Worm (Caenorhabditis elegans) whole organism, late embryonic: Measurements from ENCODE around the gene mgl-1.

Experiments
- pha-4 ChIP-seq: fragments of 150-350 bp; optimal IDR thresholded peaks from 2 replicates; lab custom pipeline; 2018; ENCODE audit warnings: missing biosample characterization, missing genetic modification reagents, missing genetic modification characterization
- tbx-2 ChIP-seq: sonication (generic microtip); optimal IDR thresholded peaks from 2 replicates; lab custom pipeline; 2016; ENCODE audit warnings: missing genetic modification characterization, missing compliant biosample characterization

DNA sequence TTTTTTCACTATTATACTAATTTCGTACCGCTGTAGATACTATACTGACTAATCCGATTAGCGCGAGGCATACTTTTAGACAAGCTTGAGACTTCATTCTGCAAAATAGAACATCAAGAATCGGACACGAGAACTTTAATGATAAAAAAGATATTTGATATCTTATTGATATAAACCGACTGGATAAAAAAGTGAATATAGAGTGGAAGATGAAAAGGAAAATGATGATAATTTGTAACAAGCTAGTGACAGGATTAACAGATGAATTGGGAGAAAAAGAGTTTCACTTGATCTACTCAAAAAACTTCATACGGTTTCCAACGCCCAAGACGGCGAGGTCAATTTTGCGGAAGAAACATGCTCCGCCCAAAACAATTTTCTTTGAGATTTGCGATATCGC lies 27.1 kb downstream of the mgl-1 start, which contains the start of gene nas-37:
- TF ChIP-seq pha-4 (no peak), tbx-2 (tag; lab: Kevin White, UChicago) (no peak)
